Fruit fly (Drosophila melanogaster): ENCODE results near the gene CG2926.

- no peak for TF ChIP-seq psq (optimal IDR thresholded peaks at IDR 0.05)
- TF ChIP-seq Sin3A (optimal IDR thresholded peaks at IDR 0.05), result no peak
- TF ChIP-seq ttk (optimal IDR thresholded peaks at IDR 0.05), result no peak
- TF ChIP-seq h (optimal IDR thresholded peaks at IDR 0.05), result no peak
- no peak for TF ChIP-seq Myc (optimal IDR thresholded peaks at IDR 0.05)
- TF ChIP-seq insv (optimal IDR thresholded peaks at IDR 0.05), result no peak
Observed at dm6 chr3R:5588573-5588972, 393 bp upstream of the CG2926 start, which contains the start of gene PolZ2.
